Worm (Caenorhabditis elegans): Measurements from ENCODE around the gene F20B6.5.

- no peak for TF ChIP-seq ama-1 (optimal IDR thresholded peaks at IDR 0.05)
- TF ChIP-seq flt-1 (GFP tag; IDR thresholded peaks at IDR 0.05), result no peak
- no peak for TF ChIP-seq scrt-1 (GFP tag; IDR thresholded peaks at IDR 0.05)
- TF ChIP-seq tbx-37 (GFP tag; conservative IDR thresholded peaks at IDR 0.05), result no peak; the same call in 1 of the 2 replicates
- no peak for TF ChIP-seq B0310.2 (tag; optimal IDR thresholded peaks at IDR 0.05)
- no peak for TF ChIP-seq hmg-4 (GFP tag; optimal IDR thresholded peaks at IDR 0.05)
- TF ChIP-seq aly-1 (tag; optimal IDR thresholded peaks at IDR 0.05), result no peak
- no peak for TF ChIP-seq ceh-13 (GFP tag; optimal IDR thresholded peaks at IDR 0.05)
- TF ChIP-seq hmbx-1 (tag; optimal IDR thresholded peaks at IDR 0.05), result no peak
- TF ChIP-seq sea-1 (GFP tag; conservative IDR thresholded peaks at IDR 0.05), result no peak
- TF ChIP-seq tra-4 (tag; optimal IDR thresholded peaks at IDR 0.05), result no peak
- no peak for TF ChIP-seq ets-7 (tag; optimal IDR thresholded peaks at IDR 0.05)
These were observed 22.5 kb upstream of the F20B6.5 start for ce11 chrX:4222200-4222599.
